Fruit fly (Drosophila melanogaster) whole organism, prepupa: ENCODE results near the gene CG8043.

ENCODE experiments used
- Blimp-1 ChIP-seq: fragments of 200-800 bp; sonication (Bioruptor generic); optimal IDR thresholded peaks from 3 replicates; lab custom pipeline; 2017; ENCODE audit warnings: missing biosample characterization, missing genetic modification characterization, mild to moderate bottlenecking, moderate library complexity, missing genetic modification reagents
- CG10631 ChIP-seq: fragments of 200-800 bp; sonication (Bioruptor generic); optimal IDR thresholded peaks from 2 replicates; lab custom pipeline; 2016; ENCODE audit warnings: missing biosample characterization, missing genetic modification characterization
- CG10669 ChIP-seq: fragments of 200-800 bp; sonication (Bioruptor generic); optimal IDR thresholded peaks from 3 replicates; lab custom pipeline; 2018; ENCODE audit warnings: missing biosample characterization, mild to moderate bottlenecking, missing genetic modification characterization, moderate library complexity
- CG11294 ChIP-seq: fragments of 200-800 bp; sonication (Bioruptor generic); IDR thresholded peaks from 2 replicates; pipeline ENCODE4 v1.3.6; 2022; ENCODE audit warnings: missing biosample characterization, missing genetic modification characterization
- CG1621 ChIP-seq: fragments of 200-800 bp; sonication (Bioruptor generic); optimal IDR thresholded peaks from 3 replicates; lab custom pipeline; 2018; ENCODE audit warnings: missing biosample characterization, mild to moderate bottlenecking, missing genetic modification characterization
- CG3032 ChIP-seq: fragments of 200-800 bp; optimal IDR thresholded peaks from 2 replicates; lab custom pipeline; 2019; ENCODE audit warnings: missing biosample characterization, mild to moderate bottlenecking, missing genetic modification characterization, moderate library complexity
- CG32006 ChIP-seq: fragments of 200-800 bp; sonication (Bioruptor generic); optimal IDR thresholded peaks from 3 replicates; lab custom pipeline; 2017; ENCODE audit warnings: missing biosample characterization, mild to moderate bottlenecking, missing genetic modification characterization
- CG34406 ChIP-seq: fragments of 200-800 bp; sonication (Bioruptor generic); optimal IDR thresholded peaks from 3 replicates; lab custom pipeline; 2016; ENCODE audit warnings: missing biosample characterization, missing genetic modification characterization
- CG3919 ChIP-seq: fragments of 200-800 bp; sonication (Bioruptor generic); optimal IDR thresholded peaks from 3 replicates; lab custom pipeline; 2016; ENCODE audit warnings: missing biosample characterization, missing genetic modification characterization
- CG4318 ChIP-seq: fragments of 200-800 bp; sonication (Bioruptor generic); optimal IDR thresholded peaks from 3 replicates; lab custom pipeline; 2017; ENCODE audit warnings: missing biosample characterization, mild to moderate bottlenecking, missing genetic modification characterization
- CG6163 ChIP-seq: fragments of 200-800 bp; sonication (Bioruptor generic); IDR thresholded peaks from 3 replicates; pipeline ENCODE4 v1.3.6; 2022; ENCODE audit warnings: missing biosample characterization, missing genetic modification characterization
- CG6854 ChIP-seq: fragments of 200-800 bp; sonication (Bioruptor generic); optimal IDR thresholded peaks from 2 replicates; lab custom pipeline; 2017; ENCODE audit warnings: missing biosample characterization, mild to moderate bottlenecking, missing genetic modification characterization
- CG7368 ChIP-seq: fragments of 200-800 bp; sonication (Bioruptor generic); optimal IDR thresholded peaks from 3 replicates; lab custom pipeline; 2016; ENCODE audit warnings: missing biosample characterization, missing genetic modification characterization
- CG8119 ChIP-seq: fragments of 200-800 bp; sonication (Bioruptor generic); IDR thresholded peaks from 3 replicates; pipeline ENCODE4 v1.3.6; 2022; ENCODE audit warnings: missing biosample characterization, missing genetic modification characterization
- CG8319 ChIP-seq: fragments of 200-800 bp; sonication (Bioruptor generic); optimal IDR thresholded peaks from 3 replicates; lab custom pipeline; 2016; ENCODE audit warnings: missing biosample characterization, missing genetic modification characterization
- CG8632 ChIP-seq: fragments of 200-800 bp; sonication (Bioruptor generic); optimal IDR thresholded peaks from 3 replicates; lab custom pipeline; 2016; ENCODE audit warnings: missing biosample characterization, missing genetic modification characterization
- CG9139 ChIP-seq: fragments of 200-800 bp; sonication (Bioruptor generic); optimal IDR thresholded peaks from 3 replicates; lab custom pipeline; 2017; ENCODE audit warnings: missing biosample characterization, mild to moderate bottlenecking, missing genetic modification characterization
- Ets21C ChIP-seq: fragments of 200-800 bp; sonication (Bioruptor generic); optimal IDR thresholded peaks from 3 replicates; lab custom pipeline; 2016; ENCODE audit warnings: missing biosample characterization, missing genetic modification characterization
- Ets96B ChIP-seq: fragments of 200-800 bp; optimal IDR thresholded peaks from 2 replicates; lab custom pipeline; 2019; ENCODE audit warnings: missing biosample characterization, mild to moderate bottlenecking, missing genetic modification characterization, moderate library complexity
- Gug ChIP-seq: fragments of 200-800 bp; sonication (Bioruptor generic); IDR thresholded peaks from 2 replicates; pipeline ENCODE4 v1.3.6; 2022; ENCODE audit warnings: missing biosample characterization, missing genetic modification characterization
- Hr38 ChIP-seq: sonication (Bioruptor generic); optimal IDR thresholded peaks from 2 replicates; lab custom pipeline; 2016; ENCODE audit warnings: missing biosample characterization, missing genetic modification characterization
- Hr39 ChIP-seq: fragments of 200-800 bp; sonication (Bioruptor generic); optimal IDR thresholded peaks from 2 replicates; lab custom pipeline; 2016; ENCODE audit warnings: missing biosample characterization, missing genetic modification characterization
- Hr4 ChIP-seq: fragments of 200-800 bp; sonication (Bioruptor generic); optimal IDR thresholded peaks from 3 replicates; lab custom pipeline; 2016; ENCODE audit warnings: missing biosample characterization, missing genetic modification characterization
- Lpt ChIP-seq: fragments of 200-800 bp; sonication (Bioruptor generic); optimal IDR thresholded peaks from 3 replicates; lab custom pipeline; 2016; ENCODE audit warnings: missing biosample characterization, missing genetic modification characterization
- OdsH ChIP-seq: fragments of 200-800 bp; sonication (Bioruptor generic); optimal IDR thresholded peaks from 3 replicates; lab custom pipeline; 2016; ENCODE audit warnings: missing biosample characterization, missing genetic modification characterization
- Sox102F ChIP-seq: fragments of 200-800 bp; sonication (Bioruptor generic); optimal IDR thresholded peaks from 2 replicates; lab custom pipeline; 2016; ENCODE audit warnings: missing biosample characterization, mild to moderate bottlenecking, missing genetic modification characterization
- Sox15 ChIP-seq: fragments of 200-800 bp; sonication (Bioruptor generic); optimal IDR thresholded peaks from 3 replicates; lab custom pipeline; 2016; ENCODE audit warnings: missing biosample characterization, missing genetic modification characterization
- achi ChIP-seq: fragments of 200-800 bp; sonication (Bioruptor generic); optimal IDR thresholded peaks from 3 replicates; lab custom pipeline; 2016; ENCODE audit warnings: missing biosample characterization, missing genetic modification characterization
- cyc ChIP-seq: fragments of 200-800 bp; sonication (Bioruptor generic); optimal IDR thresholded peaks from 3 replicates; lab custom pipeline; 2016; ENCODE audit warnings: missing biosample characterization, missing genetic modification characterization
- eg ChIP-seq: fragments of 200-800 bp; sonication (Bioruptor generic); IDR thresholded peaks from 3 replicates; pipeline ENCODE4 v1.3.6; 2022; ENCODE audit warnings: missing biosample characterization, missing genetic modification characterization
- esn ChIP-seq: fragments of 200-800 bp; sonication (Bioruptor generic); optimal IDR thresholded peaks from 2 replicates; lab custom pipeline; 2016; ENCODE audit warnings: missing biosample characterization, mild to moderate bottlenecking, missing genetic modification characterization, moderate library complexity
- fd59A ChIP-seq: fragments of 200-800 bp; sonication (Bioruptor generic); optimal IDR thresholded peaks from 2 replicates; lab custom pipeline; 2017; ENCODE audit warnings: missing biosample characterization, mild to moderate bottlenecking, missing genetic modification characterization, missing genetic modification reagents
- fd85E ChIP-seq: fragments of 200-800 bp; sonication (Bioruptor generic); optimal IDR thresholded peaks from 3 replicates; lab custom pipeline; 2016; ENCODE audit warnings: missing biosample characterization, missing genetic modification characterization
- fkh ChIP-seq: fragments of 200-800 bp; sonication (Bioruptor generic); optimal IDR thresholded peaks from 3 replicates; lab custom pipeline; 2017; ENCODE audit warnings: missing biosample characterization, mild to moderate bottlenecking, missing genetic modification characterization, moderate library complexity
- lz ChIP-seq: fragments of 200-800 bp; sonication (Bioruptor generic); optimal IDR thresholded peaks from 3 replicates; lab custom pipeline; 2016; ENCODE audit warnings: missing biosample characterization, missing genetic modification characterization
- spab ChIP-seq: fragments of 200-800 bp; sonication (Bioruptor generic); optimal IDR thresholded peaks from 2 replicates; lab custom pipeline; 2017; ENCODE audit warnings: missing biosample characterization, mild to moderate bottlenecking, missing genetic modification characterization, missing genetic modification reagents
- ss ChIP-seq, 2 experiments: fragments of 200-800 bp; sonication (Bioruptor generic); optimal IDR thresholded peaks; 2 replicates in 1 of 2; 3 replicates in 1 of 2; lab custom pipeline; 2017 to 2018; ENCODE audit warnings: mild to moderate bottlenecking in 2 of 2, missing biosample characterization in 2 of 2, missing genetic modification characterization in 2 of 2, moderate library complexity in 1 of 2
- svp ChIP-seq: fragments of 200-800 bp; sonication (Bioruptor generic); peaks from one replicate; lab custom pipeline; 2016; ENCODE audit warnings: missing biosample characterization, missing genetic modification characterization
- topi ChIP-seq: fragments of 200-800 bp; sonication (Bioruptor generic); optimal IDR thresholded peaks from 3 replicates; lab custom pipeline; 2016; ENCODE audit warnings: missing biosample characterization, missing genetic modification characterization

Gene CG8043

DNA sequence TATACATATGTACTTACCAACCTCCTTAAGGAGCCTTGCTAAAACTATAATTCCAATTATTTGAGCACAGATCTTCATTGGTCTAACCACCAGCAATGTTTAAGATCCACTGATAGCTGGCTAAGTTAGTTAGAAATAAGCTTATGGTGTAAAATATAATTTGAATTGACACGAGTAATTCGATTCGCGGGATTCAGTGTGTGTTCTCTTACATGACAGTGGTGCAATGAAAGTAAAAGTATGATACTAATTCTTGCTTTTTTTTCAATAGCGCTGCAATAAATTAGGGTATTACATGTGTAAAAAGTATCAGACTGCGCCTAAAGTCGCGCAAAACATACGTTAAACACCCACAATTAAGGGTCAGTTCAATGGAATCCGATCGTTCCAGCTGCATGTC is 3.2 kb downstream of the CG8043 start, which contains the start of gene CG33325:
Gene CG33325 (minus strand): TSS at position 101 of the 400 bp plus-strand sequence.
- no peak for TF ChIP-seq OdsH
- no peak for TF ChIP-seq CG4318
- TF ChIP-seq CG6854 (GFP tag; lab: Kevin White, UChicago), result no peak
- TF ChIP-seq lz (GFP tag; lab: Kevin White, UChicago), result no peak
- no peak for TF ChIP-seq spab (GFP tag; lab: Kevin White, UChicago)
- TF ChIP-seq Lpt (GFP tag; lab: Kevin White, UChicago), result no peak
- TF ChIP-seq CG10669 (GFP tag; lab: Kevin White, UChicago), result no peak
- TF ChIP-seq Hr38 (GFP tag; lab: Kevin White, UChicago), result no peak
- TF ChIP-seq CG6163 (GFP tag; lab: Robert Waterston, UW), result no peak
- TF ChIP-seq topi (GFP tag; lab: Kevin White, UChicago), result no peak
- TF ChIP-seq CG3919, result no peak
- no peak for TF ChIP-seq CG7368
- no peak for TF ChIP-seq CG9139 (GFP tag; lab: Kevin White, UChicago)
- no peak for TF ChIP-seq Sox102F
- TF ChIP-seq CG32006 (GFP tag; lab: Kevin White, UChicago), result no peak
- TF ChIP-seq Blimp-1 (GFP tag; lab: Kevin White, UChicago), result no peak
- no peak for TF ChIP-seq CG11294 (GFP tag; lab: Robert Waterston, UW)
- TF ChIP-seq CG8319 (GFP tag; lab: Kevin White, UChicago), result no peak

- no peak for TF ChIP-seq achi
- no peak for TF ChIP-seq CG8119 (GFP tag; lab: Robert Waterston, UW)
- TF ChIP-seq esn, result no peak
- TF ChIP-seq Hr39 (GFP tag; lab: Kevin White, UChicago), result no peak
- TF ChIP-seq fd85E (GFP tag; lab: Kevin White, UChicago), result no peak
- no peak for TF ChIP-seq cyc (GFP tag; lab: Kevin White, UChicago)
- no peak for TF ChIP-seq CG1621 (tag; lab: Kevin White, UChicago)
- TF ChIP-seq fkh (GFP tag; lab: Kevin White, UChicago), result no peak
- TF ChIP-seq CG10631 (GFP tag; lab: Kevin White, UChicago), result no peak
- TF ChIP-seq fd59A, result no peak
- no peak for TF ChIP-seq CG34406 (GFP tag; lab: Kevin White, UChicago)
- TF ChIP-seq Sox15, result no peak
- TF ChIP-seq eg (GFP tag; lab: Robert Waterston, UW), result no peak
- TF ChIP-seq lz (GFP tag; lab: Kevin White, UChicago), result no peak
- TF ChIP-seq OdsH, result no peak
- no peak for TF ChIP-seq Ets21C
These were observed 3.9 kb downstream of the CG8043 start for dm6 chr3R:8680611-8681010.

DNA sequence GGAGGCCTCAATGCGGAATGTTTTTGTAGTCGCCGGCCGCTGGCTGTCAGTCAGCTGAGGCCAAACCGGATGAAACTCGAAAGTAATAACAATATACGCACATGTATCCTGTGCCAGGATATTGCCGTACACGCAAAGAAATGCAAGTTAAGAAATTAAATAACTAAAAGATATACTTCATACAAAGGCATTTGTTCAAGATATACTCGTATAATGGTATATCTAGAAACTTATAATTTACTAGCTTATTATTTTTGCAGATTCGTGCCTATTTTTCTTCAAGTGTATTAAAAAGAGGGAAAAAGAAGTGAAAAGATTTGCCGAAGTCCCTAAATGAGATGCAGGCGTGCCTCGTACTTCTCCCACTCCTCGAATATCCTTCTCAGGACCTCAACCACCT is 6.6 kb downstream of the CG8043 start:
- no peak for TF ChIP-seq CG7368
- TF ChIP-seq CG6854 (GFP tag; lab: Kevin White, UChicago), result no peak
- TF ChIP-seq topi (GFP tag; lab: Kevin White, UChicago), result no peak
- no peak for TF ChIP-seq CG34406 (GFP tag; lab: Kevin White, UChicago)
- no peak for TF ChIP-seq CG3032
- TF ChIP-seq spab (GFP tag; lab: Kevin White, UChicago), result no peak
- no peak for TF ChIP-seq Hr4 (GFP tag; lab: Kevin White, UChicago)

- no peak for TF ChIP-seq svp (GFP tag; lab: Kevin White, UChicago)
- TF ChIP-seq CG4318, result no peak
- no peak for TF ChIP-seq CG7368
- TF ChIP-seq topi (GFP tag; lab: Kevin White, UChicago), result no peak
- TF ChIP-seq fd85E (GFP tag; lab: Kevin White, UChicago), result no peak
- no peak for TF ChIP-seq CG8319 (GFP tag; lab: Kevin White, UChicago)
- TF ChIP-seq Gug (GFP tag; lab: Robert Waterston, UW), result no peak
- TF ChIP-seq Ets21C, result no peak
- TF ChIP-seq eg (GFP tag; lab: Robert Waterston, UW), result no peak
- TF ChIP-seq CG8632 (GFP tag; lab: Kevin White, UChicago), result no peak
- no peak for TF ChIP-seq Ets96B (tag; lab: Kevin White, UChicago)
- no peak for TF ChIP-seq Sox102F
- TF ChIP-seq ss (GFP tag; optimal IDR thresholded peaks at IDR 0.05; lab: Kevin White, UChicago), result no peak
- TF ChIP-seq OdsH, result no peak
- no peak for TF ChIP-seq spab (GFP tag; lab: Kevin White, UChicago)
- TF ChIP-seq, all 60 proteins: peak for 0
These were observed 7.8 kb downstream of the CG8043 start, which contains the start of gene CG44227 for dm6 chr3R:8684328-8685177. TSS of gene CG44227 (minus strand) at chr3R:8685176.
